Worm (Caenorhabditis elegans): ENCODE results near the gene clec-207.

The clec-207 gene

ce11 chrV:2132675-2133074 is 36.8 kb downstream of the clec-207 start:
- TF ChIP-seq nfyb-1 (GFP tag; IDR thresholded peaks at IDR 0.05): peak; percentile 19; the same call in 1 of the 2 replicates
- TF ChIP-seq Y53F4B.3 (GFP tag; IDR thresholded peaks at IDR 0.05): no peak
- TF ChIP-seq nhr-27 (tag; optimal IDR thresholded peaks at IDR 0.05): no peak
- no peak for TF ChIP-seq F33H1.4 (GFP tag; IDR thresholded peaks at IDR 0.05)
- TF ChIP-seq zfh-2 (GFP tag; conservative IDR thresholded peaks at IDR 0.05): peak; percentile 56; the same call in 1 of the 2 replicates
- no peak for TF ChIP-seq K12H6.12 (tag; optimal IDR thresholded peaks at IDR 0.05)
- TF ChIP-seq lir-1 (GFP tag; conservative IDR thresholded peaks at IDR 0.05): no peak
- no peak for TF ChIP-seq ceh-40 (GFP tag; IDR thresholded peaks at IDR 0.05)
- no peak for TF ChIP-seq him-1 (tag; optimal IDR thresholded peaks at IDR 0.05)
- no peak for TF ChIP-seq ztf-22 (GFP tag; optimal IDR thresholded peaks at IDR 0.05)
- TF ChIP-seq ceh-91 (GFP tag; IDR thresholded peaks at IDR 0.05): no peak
- no peak for TF ChIP-seq rpc-1 (optimal IDR thresholded peaks at IDR 0.05)
- TF ChIP-seq rpc-1 (tag; optimal IDR thresholded peaks at IDR 0.05): no peak
- no peak for TF ChIP-seq bed-1 (GFP tag; IDR thresholded peaks at IDR 0.05)
- 0 out of 2 replicates have a peak, but pooled peaks have one; percentile 18 for TF ChIP-seq sea-2 (GFP tag; IDR thresholded peaks at IDR 0.05)
- TF ChIP-seq ztf-18 (tag; optimal IDR thresholded peaks at IDR 0.05): no peak

- TF ChIP-seq ztf-28 (GFP tag; IDR thresholded peaks at IDR 0.05) (no peak), lin-40 (tag; optimal IDR thresholded peaks at IDR 0.05) (peak; percentile 21), tbx-9 (tag; optimal IDR thresholded peaks at IDR 0.05; ENCODE audit: borderline replicate concordance) (no peak), die-1 (tag; optimal IDR thresholded peaks at IDR 0.05) (no peak), cebp-1 (GFP tag; IDR thresholded peaks at IDR 0.05) (no peak), cebp-1 (tag; optimal IDR thresholded peaks at IDR 0.05) (peak; percentile 74), lin-35 (GFP tag; optimal IDR thresholded peaks at IDR 0.05) (peak in 1 of 3 experiments; percentile 80), ZK185.1 (tag; optimal IDR thresholded peaks at IDR 0.05; ENCODE audit: poor library complexity, severe bottlenecking) (no peak), hrde-1 (tag; optimal IDR thresholded peaks at IDR 0.05; ENCODE audit: borderline replicate concordance) (no peak), unc-62 (GFP tag; optimal IDR thresholded peaks at IDR 0.05) (no peak), dox-1 (GFP tag; IDR thresholded peaks at IDR 0.05) (peak; percentile 42; the same call in 1 of the 2 replicates), aptf-2 (GFP tag; conservative IDR thresholded peaks at IDR 0.05) (no peak), sdz-38 (tag; optimal IDR thresholded peaks at IDR 0.05) (no peak), K11D2.4 (GFP tag; IDR thresholded peaks at IDR 0.05) (peak; percentile 57), nfya-2 (GFP tag; IDR thresholded peaks at IDR 0.05) (no peak), F10E7.11 (tag; optimal IDR thresholded peaks at IDR 0.05) (no peak), egrh-3 (GFP tag; IDR thresholded peaks at IDR 0.05) (peak; percentile 31; the same call in 1 of the 2 replicates), zfh-2 (GFP tag; conservative IDR thresholded peaks at IDR 0.05) (peak; percentile 84), T26A5.8 (tag; optimal IDR thresholded peaks at IDR 0.05) (no peak), K12H6.12 (tag; optimal IDR thresholded peaks at IDR 0.05) (peak; percentile 70), Y53F4B.3 (GFP tag; IDR thresholded peaks at IDR 0.05) (no peak), hmg-1.2 (GFP tag; IDR thresholded peaks at IDR 0.05) (peak; percentile 37; the same call in 1 of the 2 replicates), chd-7 (tag; optimal IDR thresholded peaks at IDR 0.05) (peak; percentile 41), atf-7 (tag; optimal IDR thresholded peaks at IDR 0.05) (peak; percentile 45), nhr-80 (tag; optimal IDR thresholded peaks at IDR 0.05) (peak; percentile 7), Y56A3A.18 (GFP tag; IDR thresholded peaks at IDR 0.05) (no peak), ceh-27 (GFP tag; optimal IDR thresholded peaks at IDR 0.05) (peak; percentile 43), mcd-1 (GFP tag; IDR thresholded peaks at IDR 0.05) (0 out of 2 replicates have a peak, but pooled peaks have one; percentile 41), snpc-4 (GFP tag; optimal IDR thresholded peaks at IDR 0.05) (no peak), snpc-4 (tag; optimal IDR thresholded peaks at IDR 0.05) (peak in 1 of 4 experiments; percentile 13), F57A8.1 (GFP tag; optimal IDR thresholded peaks at IDR 0.05) (no peak), gei-17 (GFP tag; optimal IDR thresholded peaks at IDR 0.05) (no peak), attf-6 (GFP tag; IDR thresholded peaks at IDR 0.05) (no peak)
Observed at ce11 chrV:2133512-2133911, 37.6 kb downstream of the clec-207 start.
